Fruit fly (Drosophila melanogaster): Measurements from ENCODE around the gene Rpn7.

DNA sequence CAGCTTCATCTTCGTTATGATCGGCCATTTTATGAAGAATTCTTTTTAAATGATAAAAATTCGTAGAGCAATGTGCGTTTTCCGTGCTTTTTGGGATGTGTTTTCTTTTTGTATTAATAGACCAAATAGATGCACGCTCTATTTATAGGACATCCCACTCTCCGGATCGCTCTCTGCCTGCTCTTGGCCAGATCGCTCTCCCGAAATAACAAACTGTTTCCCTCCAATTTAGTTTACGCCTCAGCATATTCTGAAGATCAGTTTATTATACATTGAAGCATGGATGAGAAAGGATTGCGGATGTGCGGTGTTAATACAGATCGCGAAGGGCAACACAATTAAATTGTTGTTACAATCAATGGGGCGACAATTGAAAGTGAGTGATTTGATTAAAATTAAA is 27.0 kb upstream of the Rpn7 start, which contains the start of gene CG5376:
- TF ChIP-seq pan (optimal IDR thresholded peaks at IDR 0.05) (no peak), usp (GFP tag; optimal IDR thresholded peaks at IDR 0.05) (no peak)

All from whole organism.